Fruit fly (Drosophila melanogaster) whole organism, embryonic: ENCODE measurements around the gene CG43338.

Experiments
- Abd-B ChIP-seq: fragments of 200-800 bp; sonication (Bioruptor generic); optimal IDR thresholded peaks from 2 replicates; lab custom pipeline; 2018; ENCODE audit warnings: missing biosample characterization, mild to moderate bottlenecking, missing genetic modification characterization, moderate library complexity
- Atf6 ChIP-seq: fragments of 200-800 bp; sonication (Bioruptor generic); IDR thresholded peaks from 2 replicates; pipeline ENCODE4 v1.3.6; 2022; ENCODE audit warnings: missing biosample characterization, missing genetic modification characterization
- CG11247 ChIP-seq: fragments of 200-800 bp; sonication (Bioruptor generic); IDR thresholded peaks from 2 replicates; pipeline ENCODE4 v1.3.6; 2022; ENCODE audit warnings: missing biosample characterization, missing genetic modification characterization
- CG12071 ChIP-seq: fragments of 200-800 bp; sonication (Bioruptor generic); optimal IDR thresholded peaks from 3 replicates; lab custom pipeline; 2018; ENCODE audit warnings: missing biosample characterization, mild to moderate bottlenecking, missing genetic modification characterization
- CG13287 ChIP-seq: fragments of 200-800 bp; sonication (Bioruptor generic); IDR thresholded peaks from 2 replicates; pipeline ENCODE4 v1.3.6; 2022; ENCODE audit warnings: missing biosample characterization, missing genetic modification characterization; ENCODE audit not compliant: partially characterized antibody
- CG13424 ChIP-seq: fragments of 200-800 bp; sonication (Bioruptor generic); optimal IDR thresholded peaks from 2 replicates; lab custom pipeline; 2019; ENCODE audit warnings: missing biosample characterization, mild to moderate bottlenecking, missing genetic modification characterization, moderate library complexity
- CG14014 ChIP-seq: fragments of 200-800 bp; sonication (Bioruptor generic); IDR thresholded peaks from 2 replicates; pipeline ENCODE4 v1.3.6; 2022; ENCODE audit warnings: missing biosample characterization, missing genetic modification characterization
- CG15269 ChIP-seq: fragments of 200-800 bp; sonication (Bioruptor generic); optimal IDR thresholded peaks from 2 replicates; lab custom pipeline; 2018; ENCODE audit warnings: missing biosample characterization, mild to moderate bottlenecking, missing genetic modification characterization, moderate library complexity
- CG15514 ChIP-seq: fragments of 200-800 bp; sonication (Bioruptor generic); optimal IDR thresholded peaks from 3 replicates; lab custom pipeline; 2017; ENCODE audit warnings: missing biosample characterization, missing genetic modification characterization, mild to moderate bottlenecking, moderate library complexity, missing genetic modification reagents
- CG1603 ChIP-seq: fragments of 200-800 bp; sonication (Bioruptor generic); optimal IDR thresholded peaks from 2 replicates; lab custom pipeline; 2019; ENCODE audit warnings: missing biosample characterization, mild to moderate bottlenecking, missing genetic modification characterization, moderate library complexity
- CG16813 ChIP-seq: fragments of 200-800 bp; sonication (Bioruptor generic); IDR thresholded peaks from 3 replicates; pipeline ENCODE4 v1.3.6; 2022; ENCODE audit warnings: missing biosample characterization, missing genetic modification characterization; ENCODE audit not compliant: partially characterized antibody
- CG17568 ChIP-seq: fragments of 200-800 bp; sonication (Bioruptor generic); optimal IDR thresholded peaks from 2 replicates; lab custom pipeline; 2018; ENCODE audit warnings: missing biosample characterization, mild to moderate bottlenecking, missing genetic modification characterization, moderate library complexity
- CG18011 ChIP-seq: fragments of 200-800 bp; sonication (Bioruptor generic); optimal IDR thresholded peaks from 2 replicates; lab custom pipeline; 2017; ENCODE audit warnings: missing biosample characterization, missing genetic modification characterization, mild to moderate bottlenecking, moderate library complexity, missing genotype
- CG18599 ChIP-seq: fragments of 200-800 bp; sonication (Bioruptor generic); optimal IDR thresholded peaks from 3 replicates; lab custom pipeline; 2017; ENCODE audit warnings: missing biosample characterization, missing genetic modification characterization, mild to moderate bottlenecking, moderate library complexity, missing genetic modification reagents
- CG3065 ChIP-seq: fragments of 200-800 bp; sonication (Bioruptor generic); optimal IDR thresholded peaks from 2 replicates; lab custom pipeline; 2016; ENCODE audit warnings: missing biosample characterization, missing genetic modification characterization
- CG3281 ChIP-seq: fragments of 200-800 bp; sonication (Bioruptor generic); optimal IDR thresholded peaks from 3 replicates; lab custom pipeline; 2017; ENCODE audit warnings: missing biosample characterization, mild to moderate bottlenecking, missing genetic modification characterization
- CG4282 ChIP-seq: fragments of 200-800 bp; sonication (Bioruptor generic); optimal IDR thresholded peaks from 2 replicates; lab custom pipeline; 2016; ENCODE audit warnings: missing biosample characterization, missing genetic modification characterization
- CG6765 ChIP-seq: fragments of 200-800 bp; sonication (Bioruptor generic); optimal IDR thresholded peaks from 3 replicates; lab custom pipeline; 2017; ENCODE audit warnings: missing biosample characterization, mild to moderate bottlenecking, missing genetic modification characterization
- CG7556 ChIP-seq: fragments of 200-800 bp; sonication (Bioruptor generic); optimal IDR thresholded peaks from 2 replicates; lab custom pipeline; 2017; ENCODE audit warnings: missing biosample characterization, mild to moderate bottlenecking, missing genetic modification characterization
- CG8765 ChIP-seq: fragments of 200-800 bp; sonication (Bioruptor generic); IDR thresholded peaks from 2 replicates; pipeline ENCODE4 v1.3.6; 2022; ENCODE audit warnings: missing biosample characterization, missing genetic modification characterization
- Dek ChIP-seq: fragments of 200-800 bp; sonication (Bioruptor generic); optimal IDR thresholded peaks from 3 replicates; lab custom pipeline; 2019; ENCODE audit warnings: missing biosample characterization, mild to moderate bottlenecking, missing genetic modification characterization, moderate library complexity
- Dip2 ChIP-seq: fragments of 200-800 bp; sonication (Bioruptor generic); IDR thresholded peaks from 2 replicates; pipeline ENCODE4 v1.3.6; 2022; ENCODE audit warnings: missing biosample characterization, missing genetic modification characterization
- Ets65A ChIP-seq: fragments of 200-800 bp; sonication (Bioruptor generic); peaks from one replicate; lab custom pipeline; 2016; ENCODE audit warnings: missing biosample characterization, missing genetic modification characterization
- Fer1 ChIP-seq: fragments of 200-800 bp; sonication (Bioruptor generic); optimal IDR thresholded peaks from 2 replicates; lab custom pipeline; 2017; ENCODE audit warnings: missing biosample characterization, mild to moderate bottlenecking, missing genetic modification characterization
- Med ChIP-seq: fragments of 200-800 bp; sonication (Bioruptor generic); peaks from one replicate; lab custom pipeline; 2016; ENCODE audit warnings: missing biosample characterization, missing genetic modification characterization, mild to moderate bottlenecking, inconsistent platforms, moderate library complexity
- NFAT ChIP-seq: fragments of 200-800 bp; sonication (Bioruptor generic); IDR thresholded peaks from 2 replicates; pipeline ENCODE4 v1.3.6; 2022; ENCODE audit warnings: missing biosample characterization, missing genetic modification characterization
- Nf-YC ChIP-seq: fragments of 200-800 bp; optimal IDR thresholded peaks from 3 replicates; lab custom pipeline; 2019; ENCODE audit warnings: missing biosample characterization, mild to moderate bottlenecking, missing genetic modification characterization, moderate library complexity
- Oaz ChIP-seq: fragments of 200-800 bp; sonication (Bioruptor generic); IDR thresholded peaks from 2 replicates; pipeline ENCODE4 v1.3.6; 2022; ENCODE audit warnings: missing biosample characterization, missing genetic modification characterization
- PHDP ChIP-seq: fragments of 200-800 bp; sonication (Bioruptor generic); optimal IDR thresholded peaks from 3 replicates; lab custom pipeline; 2018; ENCODE audit warnings: missing biosample characterization, mild to moderate bottlenecking, missing genetic modification characterization, moderate library complexity
- Pdp1 ChIP-seq, 2 experiments: fragments of 200-800 bp; sonication (Bioruptor generic); optimal IDR thresholded peaks; 3 replicates each; lab custom pipeline; 2016; ENCODE audit warnings: missing biosample characterization in 2 of 2, missing genetic modification characterization in 2 of 2, mild to moderate bottlenecking in 1 of 2, moderate library complexity in 1 of 2
- TFAM ChIP-seq: fragments of 200-800 bp; sonication (Bioruptor generic); optimal IDR thresholded peaks from 2 replicates; lab custom pipeline; 2017; ENCODE audit warnings: missing biosample characterization, missing genetic modification characterization, inconsistent platforms
- Trl ChIP-seq, 3 experiments: fragments of >200 bp in 2 of 3; fragments of 200-800 bp in 1 of 3; sonication (Bioruptor generic) in 1 of 3; optimal IDR thresholded peaks; 2 replicates in 1 of 3; 3 replicates in 2 of 3; lab custom pipeline; 2016 to 2017; ENCODE audit warnings: missing biosample characterization in 1 of 3, missing genetic modification characterization in 1 of 3
- amos ChIP-seq: fragments of 200-800 bp; sonication (Bioruptor generic); IDR thresholded peaks from 2 replicates; pipeline ENCODE4 v1.3.6; 2022; ENCODE audit warnings: missing biosample characterization, missing genetic modification characterization; ENCODE audit not compliant: partially characterized antibody
- bsh ChIP-seq, 2 experiments: fragments of 200-800 bp; sonication (Bioruptor generic); optimal IDR thresholded peaks; 2 replicates each; lab custom pipeline; 2017 to 2018; ENCODE audit warnings: mild to moderate bottlenecking in 2 of 2, missing biosample characterization in 2 of 2, missing genetic modification characterization in 2 of 2, moderate library complexity in 1 of 2
- chinmo ChIP-seq: fragments of 200-800 bp; sonication (Bioruptor generic); IDR thresholded peaks from 4 replicates; pipeline ENCODE4 v1.3.6; 2022; ENCODE audit warnings: missing biosample characterization, missing genetic modification characterization; ENCODE audit not compliant: partially characterized antibody
- chm ChIP-seq: fragments of 200-800 bp; sonication (Bioruptor generic); IDR thresholded peaks from 2 replicates; pipeline ENCODE4 v1.3.6; 2022; ENCODE audit warnings: missing biosample characterization, missing genetic modification characterization
- croc ChIP-seq: fragments of 200-800 bp; sonication (Bioruptor generic); conservative IDR thresholded peaks from 3 replicates; pipeline ENCODE4 v1.3.6; 2022; ENCODE audit warnings: missing biosample characterization, missing genetic modification characterization
- dm ChIP-seq: fragments of 200-800 bp; sonication (Bioruptor generic); optimal IDR thresholded peaks from 3 replicates; lab custom pipeline; 2016; ENCODE audit warnings: missing biosample characterization, missing genetic modification characterization
- dmrt11E ChIP-seq: fragments of 200-800 bp; sonication (Bioruptor generic); optimal IDR thresholded peaks from 3 replicates; lab custom pipeline; 2018; ENCODE audit warnings: missing biosample characterization, mild to moderate bottlenecking, missing genetic modification characterization, moderate library complexity
- hkb ChIP-seq, 2 experiments: fragments of 200-800 bp in 1 of 2; fragments of >200 bp in 1 of 2; sonication (Bioruptor generic) in 1 of 2; IDR thresholded peaks in 1 of 2; optimal IDR thresholded peaks in 1 of 2; 2 replicates each; pipeline versions ENCODE4 v1.3.6 to Lab custom; 2017 to 2022; ENCODE audit warnings: missing biosample characterization in 1 of 2, missing genetic modification characterization in 1 of 2
- lab ChIP-seq: fragments of 200-800 bp; sonication (Bioruptor generic); optimal IDR thresholded peaks from 3 replicates; lab custom pipeline; 2017; ENCODE audit warnings: missing biosample characterization, missing genetic modification characterization, mild to moderate bottlenecking, moderate library complexity, missing genetic modification reagents
- luna ChIP-seq: fragments of 200-800 bp; sonication (Bioruptor generic); optimal IDR thresholded peaks from 2 replicates; lab custom pipeline; 2016; ENCODE audit warnings: missing biosample characterization, missing genetic modification characterization
- odd ChIP-seq: fragments of 200-800 bp; sonication (Bioruptor generic); optimal IDR thresholded peaks from 2 replicates; lab custom pipeline; 2017; ENCODE audit warnings: missing biosample characterization, mild to moderate bottlenecking, missing genetic modification characterization
- sisA ChIP-seq: fragments of 200-800 bp; sonication (Bioruptor generic); IDR thresholded peaks from 2 replicates; pipeline ENCODE4 v1.3.6; 2022; ENCODE audit warnings: missing biosample characterization, missing genetic modification characterization
- so ChIP-seq: fragments of 200-800 bp; sonication (Bioruptor generic); IDR thresholded peaks from 3 replicates; pipeline ENCODE4 v1.3.6; 2022; ENCODE audit warnings: missing biosample characterization, missing genetic modification characterization
- sob ChIP-seq: fragments of 200-800 bp; sonication (Bioruptor generic); IDR thresholded peaks from 2 replicates; pipeline ENCODE4 v1.3.6; 2022; ENCODE audit warnings: missing biosample characterization, missing genetic modification characterization
- tio ChIP-seq: fragments of 200-800 bp; sonication (Bioruptor generic); optimal IDR thresholded peaks from 2 replicates; lab custom pipeline; 2017; ENCODE audit warnings: missing biosample characterization, missing genetic modification characterization, inconsistent platforms
- tup ChIP-seq: fragments of 200-800 bp; sonication (Bioruptor generic); optimal IDR thresholded peaks from 2 replicates; lab custom pipeline; 2016; ENCODE audit warnings: missing biosample characterization, mild to moderate bottlenecking, missing genetic modification characterization, moderate library complexity
- unpg ChIP-seq: fragments of 200-800 bp; sonication (Bioruptor generic); optimal IDR thresholded peaks from 3 replicates; lab custom pipeline; 2018; ENCODE audit warnings: missing biosample characterization, mild to moderate bottlenecking, missing genetic modification characterization, moderate library complexity

Gene CG43338

dm6 chr2L:18625470-18625869 lies 45.6 kb downstream of the CG43338 start (continued):
- TF ChIP-seq hkb (optimal IDR thresholded peaks at IDR 0.05; lab: Kevin White, UChicago) = no peak
- TF ChIP-seq hkb (GFP tag; IDR thresholded peaks at IDR 0.05; lab: Robert Waterston, UW) = peak; percentile 34
- peak; percentile 44 for TF ChIP-seq odd
- TF ChIP-seq tup (GFP tag; lab: Kevin White, UChicago) = no peak
- TF ChIP-seq so (GFP tag; lab: Robert Waterston, UW) = no peak; the same call in 2 of the 3 replicates
- no peak for TF ChIP-seq Nf-YC
- TF ChIP-seq dm (GFP tag; lab: Kevin White, UChicago) = no peak
- TF ChIP-seq CG8765 = no peak
- no peak for TF ChIP-seq Oaz
- peak; percentile 49 for TF ChIP-seq dmrt11E (tag; lab: Kevin White, UChicago)
- no peak for TF ChIP-seq tio
- no peak for TF ChIP-seq CG18011 (GFP tag; lab: Kevin White, UChicago)
- TF ChIP-seq croc (GFP tag; lab: Robert Waterston, UW) = no peak
- TF ChIP-seq chm (GFP tag; lab: Robert Waterston, UW) = no peak
- TF ChIP-seq Atf6 (GFP tag; lab: Robert Waterston, UW) = no peak
- TF ChIP-seq CG1603 (tag; lab: Kevin White, UChicago) = peak; percentile 39
- no peak for TF ChIP-seq CG11247 (GFP tag; lab: Robert Waterston, UW)
- TF ChIP-seq CG3065 (GFP tag; lab: Kevin White, UChicago) = no peak
- no peak for TF ChIP-seq sob (GFP tag; lab: Robert Waterston, UW)
- TF ChIP-seq Dip2 (GFP tag; lab: Robert Waterston, UW) = no peak

- TF ChIP-seq PHDP (tag; lab: Kevin White, UChicago) (peak; percentile 19), CG6765 (GFP tag; lab: Kevin White, UChicago) (peak; percentile 21), amos (GFP tag; lab: Robert Waterston, UW) (no peak), NFAT (no peak), CG3281 (peak; percentile 7), CG16813 (GFP tag; lab: Robert Waterston, UW) (no peak), chinmo (GFP tag; lab: Robert Waterston, UW) (no peak), CG18599 (GFP tag; lab: Kevin White, UChicago) (peak; percentile 60), Med (peak; percentile 69), CG17568 (peak; percentile 2), bsh (GFP tag; optimal IDR thresholded peaks at IDR 0.05; lab: Kevin White, UChicago) (no peak), lab (peak; percentile 37), Abd-B (GFP tag; lab: Kevin White, UChicago) (no peak), Trl (optimal IDR thresholded peaks at IDR 0.05; lab: Kevin White, UChicago) (no peak), Trl (GFP tag; optimal IDR thresholded peaks at IDR 0.05; lab: Kevin White, UChicago) (no peak), Dek (tag; lab: Kevin White, UChicago) (no peak), CG4282 (no peak), CG7556 (GFP tag; lab: Kevin White, UChicago) (peak; percentile 27), CG14014 (GFP tag; lab: Robert Waterston, UW) (peak; percentile 11; the same call in 1 of the 2 replicates), CG12071 (peak; percentile 45), CG13424 (tag; lab: Kevin White, UChicago) (no peak), CG15514 (GFP tag; lab: Kevin White, UChicago) (peak; percentile 8), sisA (GFP tag; lab: Robert Waterston, UW) (no peak), CG15269 (tag; lab: Kevin White, UChicago) (no peak), TFAM (GFP tag; lab: Kevin White, UChicago) (no peak), luna (GFP tag; lab: Kevin White, UChicago) (no peak), Pdp1 (GFP tag; optimal IDR thresholded peaks at IDR 0.05; lab: Kevin White, UChicago) (no peak), dmrt11E (tag; lab: Kevin White, UChicago) (no peak), unpg (GFP tag; lab: Kevin White, UChicago) (no peak), Fer1 (GFP tag; lab: Kevin White, UChicago) (peak; percentile 48), CG13287 (GFP tag; lab: Robert Waterston, UW) (no peak), Ets65A (peak; percentile 63)
Measured at dm6 chr2L:18625009-18625408, 46.0 kb downstream of the CG43338 start.
